Worm (Caenorhabditis elegans) whole organism, midembryonic: ENCODE results near the gene str-16.

Experiments used
- T22C8.4 ChIP-seq: fragments of 200-800 bp; sonication (Bioruptor generic); IDR thresholded peaks from 2 replicates; pipeline ENCODE4 v1.3.6; 2022; ENCODE audit warnings: missing genetic modification characterization, missing compliant biosample characterization
- cog-1 ChIP-seq: sonication (generic microtip); optimal IDR thresholded peaks from 2 replicates; lab custom pipeline; 2016; ENCODE audit warnings: missing genetic modification characterization, missing compliant biosample characterization
- klf-2 ChIP-seq: fragments of 200-800 bp; sonication (Bioruptor generic); conservative IDR thresholded peaks from 2 replicates; pipeline ENCODE4 v1.3.6; 2022; ENCODE audit warnings: missing genetic modification reagents, missing genetic modification characterization, missing compliant biosample characterization
- med-1 ChIP-seq: sonication (generic microtip); optimal IDR thresholded peaks from 2 replicates; lab custom pipeline; 2017; ENCODE audit warnings: missing genetic modification characterization, mild to moderate bottlenecking, missing compliant biosample characterization, antibody characterized with exemption, missing genetic modification reagents; ENCODE audit not compliant: insufficient read depth
- ref-1 ChIP-seq: fragments of 200-800 bp; sonication (Bioruptor generic); conservative IDR thresholded peaks from 2 replicates; pipeline ENCODE4 v1.3.6; 2022; ENCODE audit warnings: missing genetic modification reagents, missing genetic modification characterization, missing compliant biosample characterization
- tab-1 ChIP-seq: fragments of 200-800 bp; sonication (Bioruptor generic); IDR thresholded peaks from 2 replicates; pipeline ENCODE4 v1.3.6; 2022; ENCODE audit warnings: missing genetic modification characterization, missing compliant biosample characterization
- ztf-23 ChIP-seq: fragments of 200-800 bp; sonication (Bioruptor generic); IDR thresholded peaks from 2 replicates; pipeline ENCODE4 v1.3.6; 2022; ENCODE audit warnings: missing genetic modification reagents, missing genetic modification characterization, missing compliant biosample characterization
- ztf-29 ChIP-seq: fragments of 200-800 bp; sonication (Bioruptor generic); IDR thresholded peaks from 2 replicates; pipeline ENCODE4 v1.3.6; 2022; ENCODE audit warnings: missing genetic modification reagents, missing genetic modification characterization, missing compliant biosample characterization

DNA sequence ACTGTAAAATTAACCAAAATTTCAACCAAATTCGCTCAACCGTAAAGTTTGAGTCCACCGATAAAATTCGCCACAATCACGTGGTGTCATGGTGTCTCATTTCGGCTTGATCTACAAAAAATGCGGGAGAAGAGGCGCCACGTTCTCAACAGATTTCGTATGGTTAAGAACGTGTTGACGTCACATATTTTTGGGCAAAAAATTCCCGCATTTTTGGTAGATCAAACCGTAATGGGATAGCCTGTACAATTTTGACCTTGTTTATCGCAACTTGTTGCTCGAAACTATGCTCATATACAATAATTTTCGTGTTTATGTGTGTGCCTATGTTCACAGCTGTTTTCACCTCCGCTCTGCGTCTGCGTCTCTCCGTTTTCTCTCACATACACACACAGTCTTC lies 27.7 kb upstream of the str-16 start:
- TF ChIP-seq cog-1 (tag; lab: Kevin White, UChicago) (no peak), med-1 (GFP tag; lab: Kevin White, UChicago) (no peak), ref-1 (GFP tag; lab: Robert Waterston, UW) (no peak), tab-1 (no peak), klf-2 (GFP tag; lab: Robert Waterston, UW) (no peak), ztf-29 (GFP tag; lab: Robert Waterston, UW) (no peak), ztf-23 (GFP tag; lab: Robert Waterston, UW) (no peak), T22C8.4 (GFP tag; lab: Robert Waterston, UW) (no peak)
